Worm (Caenorhabditis elegans): ENCODE data around the gene let-413.

DNA sequence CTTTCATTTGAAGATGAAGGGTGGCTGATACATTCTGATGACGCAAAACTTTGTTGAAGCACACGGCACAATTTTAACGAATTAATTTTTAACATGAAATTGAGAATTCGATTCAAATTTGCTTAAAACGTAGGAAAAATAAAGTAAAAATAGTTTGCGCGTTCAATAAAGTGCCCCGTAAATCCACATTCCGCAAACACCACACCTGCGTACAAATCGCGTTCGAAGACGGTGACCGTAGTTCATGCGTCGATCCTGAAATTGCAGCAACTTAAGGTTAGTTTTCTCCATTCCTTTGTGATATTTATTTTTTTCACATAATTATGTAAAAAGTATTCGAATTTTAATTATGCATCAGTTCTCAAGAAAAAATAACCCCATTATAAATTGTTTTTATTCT, 47.2 kb upstream of the let-413 start, which contains the start of gene F43H9.3:
- TF ChIP-seq attf-4 (tag; optimal IDR thresholded peaks at IDR 0.05) (no peak), nhr-237 (tag; optimal IDR thresholded peaks at IDR 0.05) (no peak), hlh-30 (tag; optimal IDR thresholded peaks at IDR 0.05; ENCODE audit: insufficient read depth) (no peak), ceh-82 (tag; optimal IDR thresholded peaks at IDR 0.05) (no peak), ztf-7 (tag; optimal IDR thresholded peaks at IDR 0.05) (no peak), nhr-11 (tag; optimal IDR thresholded peaks at IDR 0.05) (no peak), mdl-1 (tag; optimal IDR thresholded peaks at IDR 0.05) (no peak), ZK546.5 (tag; optimal IDR thresholded peaks at IDR 0.05) (no peak), spr-3 (GFP tag; optimal IDR thresholded peaks at IDR 0.05) (no peak), snpc-1.2 (GFP tag; IDR thresholded peaks at IDR 0.05) (no peak), aly-2 (tag; optimal IDR thresholded peaks at IDR 0.05) (no peak), ceh-62 (tag; optimal IDR thresholded peaks at IDR 0.05) (no peak)

All from whole organism, L4 larva.